Comparison of ENCODE assay signal across 7 worm cellular contexts in the genomic region with DNA sequence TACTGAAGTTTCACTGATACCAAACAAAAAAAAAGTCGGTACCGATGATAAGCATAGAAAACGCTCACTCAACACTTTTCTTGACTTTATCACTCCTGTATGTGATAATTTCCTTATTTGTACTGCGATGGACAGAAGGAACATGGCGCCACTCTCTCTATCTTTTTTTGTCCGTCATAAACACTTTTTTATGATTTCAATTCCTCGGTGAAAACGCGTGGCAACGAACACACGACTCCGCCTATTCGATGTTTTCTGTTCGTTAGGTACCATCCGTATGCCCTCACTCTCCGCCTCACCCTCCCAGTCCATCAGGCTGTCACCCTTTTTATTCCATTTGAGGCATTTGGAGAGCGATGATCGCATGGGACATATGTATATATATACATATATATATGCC.
TF ChIP-seq lines count a peak whose summit lies in the region.

No protein-coding gene starts in this region.

TF ChIP-seq in whole organism, L1 larva, 84 proteins besides CTCF, POLR2A, EP300 and RAD21:
- TF ChIP-seq efl-1 (optimal IDR thresholded peaks at IDR 0.05; lab: Kevin White, UChicago), result no peak
- TF ChIP-seq efl-1 (GFP tag; optimal IDR thresholded peaks at IDR 0.05 in 1 of 2; lab: Kevin White, UChicago), result peak in 1 of 2 experiments; percentile 85
- TF ChIP-seq elt-2 (tag; optimal IDR thresholded peaks at IDR 0.05; lab: Kevin White, UChicago), result peak; percentile 36
- no peak for TF ChIP-seq ets-5 (GFP tag; IDR thresholded peaks at IDR 0.05; lab: Robert Waterston, UW)
- TF ChIP-seq mep-1 (tag; optimal IDR thresholded peaks at IDR 0.05; lab: Kevin White, UChicago), result peak; percentile 6
- TF ChIP-seq mdl-1 (tag; optimal IDR thresholded peaks at IDR 0.05; lab: Kevin White, UChicago), result peak in 1 of 2 experiments; percentile 4
- TF ChIP-seq nhr-85 (tag; lab: Kevin White, UChicago), result no peak

TF ChIP-seq in whole organism, L2 larva, 48 proteins besides CTCF, POLR2A, EP300 and RAD21:
- TF ChIP-seq unc-39 (tag; optimal IDR thresholded peaks at IDR 0.05; lab: Kevin White, UChicago) (no peak), nhr-10 (tag; optimal IDR thresholded peaks at IDR 0.05; lab: Kevin White, UChicago) (no peak), nhr-23 (tag; optimal IDR thresholded peaks at IDR 0.05; lab: Kevin White, UChicago) (no peak), elt-1 (tag; optimal IDR thresholded peaks at IDR 0.05; lab: Kevin White, UChicago) (no peak), ceh-16 (tag; optimal IDR thresholded peaks at IDR 0.05; lab: Kevin White, UChicago) (no peak), sma-9 (GFP tag; optimal IDR thresholded peaks at IDR 0.05; lab: Kevin White, UChicago) (peak; percentile 29), sma-9 (tag; optimal IDR thresholded peaks at IDR 0.05; lab: Kevin White, UChicago) (no peak), nhr-129 (tag; optimal IDR thresholded peaks at IDR 0.05; lab: Kevin White, UChicago) (no peak), fos-1 (tag; optimal IDR thresholded peaks at IDR 0.05; lab: Kevin White, UChicago) (peak; percentile 85), aly-2 (tag; optimal IDR thresholded peaks at IDR 0.05; lab: Kevin White, UChicago) (no peak)
TF ChIP-seq in whole organism, L2 larva: peak in this region for 2.

TF ChIP-seq in whole organism, L3 larva, 47 proteins besides CTCF, POLR2A, EP300 and RAD21:
- TF ChIP-seq nhr-76 (tag; optimal IDR thresholded peaks at IDR 0.05; lab: Kevin White, UChicago), result no peak
- TF ChIP-seq jun-1 (tag; optimal IDR thresholded peaks at IDR 0.05; lab: Kevin White, UChicago), result peak; percentile 35
- no peak for TF ChIP-seq nhr-43 (tag; optimal IDR thresholded peaks at IDR 0.05; lab: Kevin White, UChicago; ENCODE audit: poor library complexity, severe bottlenecking)
- peak; percentile 76 for TF ChIP-seq pqm-1 (tag; optimal IDR thresholded peaks at IDR 0.05; lab: Kevin White, UChicago)
- TF ChIP-seq mml-1 (tag; optimal IDR thresholded peaks at IDR 0.05; lab: Kevin White, UChicago), result no peak
- no peak for TF ChIP-seq fkh-10 (GFP tag; optimal IDR thresholded peaks at IDR 0.05; lab: Kevin White, UChicago)
- peak; percentile 73 for TF ChIP-seq ama-1 (optimal IDR thresholded peaks at IDR 0.05; lab: Kevin White, UChicago)
- no peak for TF ChIP-seq lin-39 (tag; optimal IDR thresholded peaks at IDR 0.05; lab: Kevin White, UChicago)
- TF ChIP-seq elt-2 (tag; optimal IDR thresholded peaks at IDR 0.05; lab: Kevin White, UChicago), result peak; percentile 87
- TF ChIP-seq pha-4 (tag; optimal IDR thresholded peaks at IDR 0.05; lab: Kevin White, UChicago), result peak; percentile 6

TF ChIP-seq in whole organism, L4 larva, 104 proteins besides CTCF, POLR2A, EP300 and RAD21 (continues in another document):
- TF ChIP-seq T26A8.4 (GFP tag; IDR thresholded peaks at IDR 0.05; lab: Robert Waterston, UW), result no peak
- no peak for TF ChIP-seq hif-1 (tag; optimal IDR thresholded peaks at IDR 0.05; lab: Kevin White, UChicago)
- no peak for TF ChIP-seq ztf-11 (tag; optimal IDR thresholded peaks at IDR 0.05; lab: Kevin White, UChicago)
- TF ChIP-seq snpc-4 (tag; optimal IDR thresholded peaks at IDR 0.05; lab: Kevin White, UChicago), result no peak
- TF ChIP-seq lin-1 (GFP tag; IDR thresholded peaks at IDR 0.05; lab: Robert Waterston, UW), result no peak
- no peak for TF ChIP-seq zag-1 (tag; optimal IDR thresholded peaks at IDR 0.05; lab: Kevin White, UChicago)
- TF ChIP-seq tag-97 (GFP tag; IDR thresholded peaks at IDR 0.05; lab: Robert Waterston, UW), result no peak
- TF ChIP-seq Y5F2A.4 (GFP tag; optimal IDR thresholded peaks at IDR 0.05; lab: Kevin White, UChicago), result no peak
- TF ChIP-seq nhr-10 (tag; optimal IDR thresholded peaks at IDR 0.05; lab: Kevin White, UChicago), result no peak
- peak; percentile 44; the same call in 1 of the 2 replicates for TF ChIP-seq tra-1 (GFP tag; IDR thresholded peaks at IDR 0.05; lab: Robert Waterston, UW)
- no peak for TF ChIP-seq mes-2 (tag; optimal IDR thresholded peaks at IDR 0.05; lab: Kevin White, UChicago; ENCODE audit: poor library complexity, severe bottlenecking)
- TF ChIP-seq nhr-25 (tag; optimal IDR thresholded peaks at IDR 0.05; lab: Kevin White, UChicago; ENCODE audit: borderline replicate concordance, insufficient read depth), result no peak
- TF ChIP-seq Y105C5A.15 (GFP tag; IDR thresholded peaks at IDR 0.05; lab: Robert Waterston, UW), result no peak
- TF ChIP-seq dmd-6 (GFP tag; IDR thresholded peaks at IDR 0.05; lab: Robert Waterston, UW), result peak; percentile 75
- TF ChIP-seq fkh-10 (GFP tag; optimal IDR thresholded peaks at IDR 0.05; lab: Kevin White, UChicago), result no peak
- no peak for TF ChIP-seq saeg-2 (GFP tag; IDR thresholded peaks at IDR 0.05; lab: Robert Waterston, UW)

TF ChIP-seq in whole organism, early embryonic, 17 proteins besides CTCF, POLR2A, EP300 and RAD21:
- TF ChIP-seq ama-1 (optimal IDR thresholded peaks at IDR 0.05; lab: Kevin White, UChicago), result no peak
- TF ChIP-seq hmg-4 (GFP tag; optimal IDR thresholded peaks at IDR 0.05; lab: Kevin White, UChicago), result peak; percentile 1

TF ChIP-seq in whole organism, mixed stage, embryonic, 35 proteins besides CTCF, POLR2A, EP300 and RAD21:
- TF ChIP-seq nhr-237 (tag; optimal IDR thresholded peaks at IDR 0.05; lab: Kevin White, UChicago) (no peak), cnd-1 (tag; optimal IDR thresholded peaks at IDR 0.05; lab: Kevin White, UChicago) (peak; percentile 68)

TF ChIP-seq in whole organism, young adult, 124 proteins besides CTCF, POLR2A, EP300 and RAD21:
- TF ChIP-seq nfyb-1 (GFP tag; IDR thresholded peaks at IDR 0.05; lab: Robert Waterston, UW), result peak; percentile 57; the same call in 1 of the 2 replicates
- peak; percentile 25 for TF ChIP-seq tlf-1 (GFP tag; optimal IDR thresholded peaks at IDR 0.05; lab: Kevin White, UChicago)
- TF ChIP-seq ekl-4 (GFP tag; IDR thresholded peaks at IDR 0.05; lab: Robert Waterston, UW), result no peak
- TF ChIP-seq let-607 (tag; optimal IDR thresholded peaks at IDR 0.05; lab: Kevin White, UChicago), result peak; percentile 14 to 67
- 0 out of 2 replicates have a peak, but pooled peaks have one; percentile 31 for TF ChIP-seq egl-18 (GFP tag; IDR thresholded peaks at IDR 0.05; lab: Robert Waterston, UW)
- peak; percentile 2 for TF ChIP-seq attf-5 (GFP tag; optimal IDR thresholded peaks at IDR 0.05; lab: Kevin White, UChicago)
- peak; percentile 51 for TF ChIP-seq ZK185.1 (tag; optimal IDR thresholded peaks at IDR 0.05; lab: Kevin White, UChicago; ENCODE audit: poor library complexity, severe bottlenecking)
- peak; percentile 93 for TF ChIP-seq nhr-80 (tag; optimal IDR thresholded peaks at IDR 0.05; lab: Kevin White, UChicago)
- no peak for TF ChIP-seq attf-3 (GFP tag; conservative IDR thresholded peaks at IDR 0.05; lab: Robert Waterston, UW)
